Fruit fly (Drosophila melanogaster) whole organism, embryonic: ENCODE data around the gene Cp36.
A peak's percentile ranks its signal among the peaks of the same experiment; 100 is the strongest.

Experiments used
- Atf-2 ChIP-seq: fragments of 200-800 bp; sonication (Bioruptor generic); optimal IDR thresholded peaks from 2 replicates; lab custom pipeline; 2016; ENCODE audit warnings: missing biosample characterization, missing genetic modification characterization
- Bdp1 ChIP-seq: fragments of 200-800 bp; sonication (Bioruptor generic); optimal IDR thresholded peaks from 3 replicates; lab custom pipeline; 2016; ENCODE audit warnings: missing biosample characterization, missing genetic modification characterization
- C15 ChIP-seq: fragments of 200-800 bp; sonication (Bioruptor generic); IDR thresholded peaks from 3 replicates; pipeline ENCODE4 v1.3.6; 2022; ENCODE audit warnings: missing biosample characterization, missing genetic modification characterization
- CG11560 ChIP-seq: fragments of 200-800 bp; sonication (Bioruptor generic); IDR thresholded peaks from 3 replicates; pipeline ENCODE4 v1.3.6; 2022; ENCODE audit warnings: missing biosample characterization, missing genetic modification characterization
- CG14710 ChIP-seq: fragments of 200-800 bp; sonication (Bioruptor generic); optimal IDR thresholded peaks from 3 replicates; lab custom pipeline; 2019; ENCODE audit warnings: missing biosample characterization, mild to moderate bottlenecking, missing genetic modification characterization, moderate library complexity
- CG15011 ChIP-seq: fragments of 200-800 bp; sonication (Bioruptor generic); optimal IDR thresholded peaks from 3 replicates; lab custom pipeline; 2018; ENCODE audit warnings: missing biosample characterization, mild to moderate bottlenecking, missing genetic modification characterization
- CG15601 ChIP-seq: fragments of 200-800 bp; sonication (Bioruptor generic); optimal IDR thresholded peaks from 3 replicates; lab custom pipeline; 2019; ENCODE audit warnings: missing biosample characterization, mild to moderate bottlenecking, missing genetic modification characterization, moderate library complexity
- CG17802 ChIP-seq: fragments of 200-800 bp; sonication (Bioruptor generic); optimal IDR thresholded peaks from 2 replicates; lab custom pipeline; 2018; ENCODE audit warnings: missing biosample characterization, mild to moderate bottlenecking, missing genetic modification characterization, moderate library complexity
- CG18476 ChIP-seq: fragments of 200-800 bp; sonication (Bioruptor generic); optimal IDR thresholded peaks from 2 replicates; lab custom pipeline; 2016; ENCODE audit warnings: missing biosample characterization, mild to moderate bottlenecking, missing genetic modification characterization
- CG18764 ChIP-seq: fragments of 200-800 bp; sonication (Bioruptor generic); optimal IDR thresholded peaks from 3 replicates; lab custom pipeline; 2016; ENCODE audit warnings: missing biosample characterization, missing genetic modification characterization
- CG2116 ChIP-seq: fragments of 200-800 bp; sonication (Bioruptor generic); optimal IDR thresholded peaks from 3 replicates; lab custom pipeline; 2018; ENCODE audit warnings: missing biosample characterization, mild to moderate bottlenecking, missing genetic modification characterization
- CG32767 ChIP-seq: fragments of 200-800 bp; sonication (Bioruptor generic); IDR thresholded peaks from 2 replicates; pipeline ENCODE4 v1.3.6; 2022; ENCODE audit warnings: missing biosample characterization, missing genetic modification characterization
- CG33213 ChIP-seq: fragments of 200-800 bp; sonication (Bioruptor generic); optimal IDR thresholded peaks from 3 replicates; lab custom pipeline; 2016; ENCODE audit warnings: missing biosample characterization, missing genetic modification characterization
- CG34376 ChIP-seq: fragments of 200-800 bp; sonication (Bioruptor generic); optimal IDR thresholded peaks from 2 replicates; lab custom pipeline; 2018; ENCODE audit warnings: missing biosample characterization, mild to moderate bottlenecking, missing genetic modification characterization
- CG34422 ChIP-seq: fragments of 200-800 bp; sonication (Bioruptor generic); IDR thresholded peaks from 3 replicates; pipeline ENCODE4 v1.3.6; 2022; ENCODE audit warnings: missing biosample characterization, missing genetic modification characterization
- CG6272 ChIP-seq: fragments of 200-800 bp; sonication (Bioruptor generic); IDR thresholded peaks from 2 replicates; pipeline ENCODE4 v1.3.6; 2022; ENCODE audit warnings: missing biosample characterization, missing genetic modification characterization
- CG7839 ChIP-seq: fragments of 200-800 bp; sonication (Bioruptor generic); optimal IDR thresholded peaks from 3 replicates; lab custom pipeline; 2018; ENCODE audit warnings: missing biosample characterization, mild to moderate bottlenecking, missing genetic modification characterization, moderate library complexity
- CG7963 ChIP-seq: fragments of 200-800 bp; sonication (Bioruptor generic); IDR thresholded peaks from 3 replicates; pipeline ENCODE4 v1.3.6; 2022; ENCODE audit warnings: missing biosample characterization, missing genetic modification characterization; ENCODE audit not compliant: partially characterized antibody
- CG8290 ChIP-seq, 3 experiments: fragments of 200-800 bp; sonication (Bioruptor generic); optimal IDR thresholded peaks; 2 replicates each; lab custom pipeline; 2016 to 2019; ENCODE audit warnings: missing biosample characterization in 3 of 3, missing genetic modification characterization in 3 of 3, mild to moderate bottlenecking in 2 of 3, moderate library complexity in 1 of 3
- CG8478 ChIP-seq: fragments of >200 bp; optimal IDR thresholded peaks from 2 replicates; lab custom pipeline; 2018
- CHES-1-like ChIP-seq: fragments of 200-800 bp; sonication (Bioruptor generic); optimal IDR thresholded peaks from 2 replicates; lab custom pipeline; 2016; ENCODE audit warnings: missing biosample characterization, missing genetic modification characterization
- CkIIα-i1 ChIP-seq: fragments of 200-800 bp; sonication (Bioruptor generic); IDR thresholded peaks from 2 replicates; pipeline ENCODE4 v1.3.6; 2022; ENCODE audit warnings: missing biosample characterization, missing genetic modification characterization
- Dfd ChIP-seq, 2 experiments: fragments of >200 bp; optimal IDR thresholded peaks; 2 replicates each; lab custom pipeline; 2017; ENCODE audit warnings: missing biosample characterization in 2 of 2, missing genetic modification characterization in 2 of 2
- Dip2 ChIP-seq: fragments of 200-800 bp; sonication (Bioruptor generic); IDR thresholded peaks from 2 replicates; pipeline ENCODE4 v1.3.6; 2022; ENCODE audit warnings: missing biosample characterization, missing genetic modification characterization
- Doc3 ChIP-seq: fragments of 200-800 bp; sonication (Bioruptor generic); IDR thresholded peaks from 3 replicates; pipeline ENCODE4 v1.3.6; 2022; ENCODE audit warnings: missing biosample characterization, missing genetic modification characterization; ENCODE audit not compliant: partially characterized antibody
- Fer1 ChIP-seq: fragments of 200-800 bp; sonication (Bioruptor generic); optimal IDR thresholded peaks from 2 replicates; lab custom pipeline; 2017; ENCODE audit warnings: missing biosample characterization, mild to moderate bottlenecking, missing genetic modification characterization
- H2.0 ChIP-seq: fragments of 200-800 bp; sonication (Bioruptor generic); IDR thresholded peaks from 2 replicates; pipeline ENCODE4 v1.3.6; 2022; ENCODE audit warnings: missing biosample characterization, missing genetic modification characterization
- HLHmδ ChIP-seq: fragments of 200-800 bp; sonication (Bioruptor generic); optimal IDR thresholded peaks from 2 replicates; lab custom pipeline; 2018; ENCODE audit warnings: missing biosample characterization, mild to moderate bottlenecking, missing genetic modification characterization, moderate library complexity
- Hmr ChIP-seq: fragments of 200-800 bp; sonication (Bioruptor generic); optimal IDR thresholded peaks from 3 replicates; lab custom pipeline; 2017; ENCODE audit warnings: mild to moderate bottlenecking, missing biosample characterization, missing genetic modification reagents, missing genetic modification characterization
- NfI ChIP-seq: fragments of 200-800 bp; sonication (Bioruptor generic); optimal IDR thresholded peaks from 3 replicates; lab custom pipeline; 2018; ENCODE audit warnings: missing biosample characterization, mild to moderate bottlenecking, missing genetic modification characterization, moderate library complexity
- Oli ChIP-seq: fragments of 200-800 bp; sonication (Bioruptor generic); optimal IDR thresholded peaks from 2 replicates; lab custom pipeline; 2018; ENCODE audit warnings: missing biosample characterization, mild to moderate bottlenecking, missing genetic modification characterization, moderate library complexity
- Pdp1 ChIP-seq, 2 experiments: fragments of 200-800 bp; sonication (Bioruptor generic); optimal IDR thresholded peaks; 3 replicates each; lab custom pipeline; 2016; ENCODE audit warnings: missing biosample characterization in 2 of 2, missing genetic modification characterization in 2 of 2, mild to moderate bottlenecking in 1 of 2, moderate library complexity in 1 of 2
- Rx ChIP-seq: fragments of 200-800 bp; sonication (Bioruptor generic); IDR thresholded peaks from 2 replicates; pipeline ENCODE4 v1.3.6; 2022; ENCODE audit warnings: missing biosample characterization, missing genetic modification characterization
- Side ChIP-seq: fragments of 200-800 bp; sonication (Bioruptor generic); optimal IDR thresholded peaks from 2 replicates; lab custom pipeline; 2016; ENCODE audit warnings: missing biosample characterization, missing genetic modification characterization
- Xbp1 ChIP-seq: fragments of 200-800 bp; sonication (Bioruptor generic); optimal IDR thresholded peaks from 3 replicates; lab custom pipeline; 2016; ENCODE audit warnings: missing biosample characterization, mild to moderate bottlenecking, missing genetic modification characterization
- ato ChIP-seq: fragments of 200-800 bp; sonication (Bioruptor generic); IDR thresholded peaks from 2 replicates; pipeline ENCODE4 v1.3.6; 2022; ENCODE audit warnings: missing biosample characterization, missing genetic modification characterization; ENCODE audit not compliant: partially characterized antibody
- bbx ChIP-seq: fragments of 200-800 bp; sonication (Bioruptor generic); IDR thresholded peaks from 2 replicates; pipeline ENCODE4 v1.3.6; 2022; ENCODE audit warnings: missing biosample characterization, missing genetic modification characterization; ENCODE audit not compliant: partially characterized antibody
- btn ChIP-seq: fragments of 200-800 bp; sonication (Bioruptor generic); optimal IDR thresholded peaks from 2 replicates; lab custom pipeline; 2016; ENCODE audit warnings: missing biosample characterization, missing genetic modification characterization
- cg ChIP-seq: fragments of 200-800 bp; sonication (Bioruptor generic); optimal IDR thresholded peaks from 3 replicates; lab custom pipeline; 2019; ENCODE audit warnings: missing biosample characterization, mild to moderate bottlenecking, missing genetic modification characterization, moderate library complexity
- corto ChIP-seq: fragments of 200-800 bp; sonication (Bioruptor generic); optimal IDR thresholded peaks from 2 replicates; lab custom pipeline; 2016; ENCODE audit warnings: missing biosample characterization, mild to moderate bottlenecking, missing genetic modification characterization, moderate library complexity
- crol ChIP-seq: fragments of 200-800 bp; sonication (Bioruptor generic); IDR thresholded peaks from 2 replicates; pipeline ENCODE4 v1.3.6; 2022; ENCODE audit warnings: missing biosample characterization, missing genetic modification characterization
- disco-r ChIP-seq: fragments of 200-800 bp; sonication (Bioruptor generic); optimal IDR thresholded peaks from 2 replicates; lab custom pipeline; 2016; ENCODE audit warnings: missing biosample characterization, missing genetic modification characterization
- dpn ChIP-seq, 2 experiments: fragments of 200-800 bp; sonication (Bioruptor generic); optimal IDR thresholded peaks; 3 replicates each; lab custom pipeline; 2016; ENCODE audit warnings: missing biosample characterization in 2 of 2, missing genetic modification characterization in 2 of 2
- en ChIP-seq: fragments of 200-800 bp; sonication (Bioruptor generic); optimal IDR thresholded peaks from 2 replicates; lab custom pipeline; 2016; ENCODE audit warnings: missing biosample characterization, missing genetic modification characterization
- gcm2 ChIP-seq: fragments of 200-800 bp; sonication (Bioruptor generic); optimal IDR thresholded peaks from 2 replicates; lab custom pipeline; 2016; ENCODE audit warnings: missing biosample characterization, missing genetic modification characterization
- grn ChIP-seq: fragments of 200-800 bp; sonication (Bioruptor generic); optimal IDR thresholded peaks from 3 replicates; lab custom pipeline; 2017; ENCODE audit warnings: missing biosample characterization, missing genetic modification characterization
- hth ChIP-seq: fragments of >200 bp; optimal IDR thresholded peaks from 2 replicates; lab custom pipeline; 2017; ENCODE audit warnings: inconsistent platforms
- ind ChIP-seq: fragments of 200-800 bp; sonication (Bioruptor generic); optimal IDR thresholded peaks from 3 replicates; lab custom pipeline; 2016; ENCODE audit warnings: missing biosample characterization, missing genetic modification characterization
- sima ChIP-seq: fragments of 200-800 bp; sonication (Bioruptor generic); optimal IDR thresholded peaks from 2 replicates; lab custom pipeline; 2016; ENCODE audit warnings: missing biosample characterization, missing genetic modification characterization
- unpg ChIP-seq: fragments of 200-800 bp; sonication (Bioruptor generic); optimal IDR thresholded peaks from 3 replicates; lab custom pipeline; 2018; ENCODE audit warnings: missing biosample characterization, mild to moderate bottlenecking, missing genetic modification characterization, moderate library complexity
- yki ChIP-seq: fragments of >200 bp; optimal IDR thresholded peaks from 3 replicates; lab custom pipeline; 2018
- zfh1 ChIP-seq: fragments of 200-800 bp; sonication (Bioruptor generic); IDR thresholded peaks from 3 replicates; pipeline ENCODE4 v1.3.6; 2022; ENCODE audit warnings: missing biosample characterization, missing genetic modification characterization

Gene Cp36

dm6 chrX:8492849-8493248 lies 13.7 kb downstream of the Cp36 start (continued):
- TF ChIP-seq Atf-2 (GFP tag; lab: Kevin White, UChicago) (no peak), C15 (GFP tag; lab: Robert Waterston, UW) (no peak), Xbp1 (GFP tag; lab: Kevin White, UChicago) (peak; percentile 82), corto (GFP tag; lab: Kevin White, UChicago) (no peak), Hmr (GFP tag; lab: Kevin White, UChicago) (peak; percentile 40), CG11560 (tag; lab: Robert Waterston, UW) (0 out of 3 replicates have a peak, but pooled peaks have one; percentile 37), CHES-1-like (GFP tag; lab: Kevin White, UChicago) (no peak), Rx (GFP tag; lab: Robert Waterston, UW) (peak; percentile 76), Doc3 (GFP tag; lab: Robert Waterston, UW) (no peak), CG34422 (GFP tag; lab: Robert Waterston, UW) (peak; percentile 88), yki (lab: Kevin White, UChicago) (no peak), crol (GFP tag; lab: Robert Waterston, UW) (peak; percentile 19; the same call in 1 of the 2 replicates), unpg (GFP tag; lab: Kevin White, UChicago) (peak; percentile 87), CG7839 (peak; percentile 87), Dip2 (no peak), zfh1 (GFP tag; lab: Robert Waterston, UW) (peak; percentile 84), CG7963 (no peak), CG17802 (peak; percentile 18), hth (lab: Kevin White, UChicago) (no peak), Oli (tag; lab: Kevin White, UChicago) (peak; percentile 86), Pdp1 (GFP tag; optimal IDR thresholded peaks at IDR 0.05; lab: Kevin White, UChicago) (peak; percentile 17 to 46), ind (GFP tag; lab: Kevin White, UChicago) (peak; percentile 71), cg (no peak), ato (GFP tag; lab: Robert Waterston, UW) (no peak), CG33213 (no peak), CG8478 (lab: Kevin White, UChicago) (no peak), CG34376 (GFP tag; lab: Kevin White, UChicago) (no peak), CG15601 (tag; lab: Kevin White, UChicago) (peak; percentile 66), sima (GFP tag; lab: Kevin White, UChicago) (no peak), dpn (GFP tag; optimal IDR thresholded peaks at IDR 0.05; lab: Kevin White, UChicago) (peak in 1 of 2 experiments; percentile 69), Fer1 (peak; percentile 62), CG18764 (GFP tag; lab: Kevin White, UChicago) (peak; percentile 36), bbx (GFP tag; lab: Robert Waterston, UW) (no peak), CG6272 (peak; percentile 66), en (no peak), CkIIα-i1 (GFP tag; lab: Robert Waterston, UW) (no peak), NfI (GFP tag; lab: Kevin White, UChicago) (peak; percentile 77), H2.0 (GFP tag; lab: Robert Waterston, UW) (peak; percentile 82), HLHmδ (GFP tag; lab: Kevin White, UChicago) (no peak), gcm2 (GFP tag; lab: Kevin White, UChicago) (no peak), CG8290 (GFP tag; optimal IDR thresholded peaks at IDR 0.05; lab: Kevin White, UChicago) (peak; percentile 4), CG8290 (tag; optimal IDR thresholded peaks at IDR 0.05; lab: Kevin White, UChicago) (peak in 1 of 2 experiments; percentile 51), CG18476 (GFP tag; lab: Kevin White, UChicago) (peak; percentile 5), Side (GFP tag; lab: Kevin White, UChicago) (no peak), CG15011 (GFP tag; lab: Kevin White, UChicago) (no peak), CG14710 (tag; lab: Kevin White, UChicago) (peak; percentile 48), btn (GFP tag; lab: Kevin White, UChicago) (no peak), grn (GFP tag; lab: Kevin White, UChicago) (no peak), CG32767 (peak; percentile 73; the same call in 1 of the 2 replicates), Bdp1 (GFP tag; lab: Kevin White, UChicago) (no peak), CG2116 (GFP tag; lab: Kevin White, UChicago) (no peak), disco-r (GFP tag; lab: Kevin White, UChicago) (no peak), Dfd (GFP tag; optimal IDR thresholded peaks at IDR 0.05; lab: Kevin White, UChicago) (no peak)
